Worm (Caenorhabditis elegans): Measurements from ENCODE around the gene selt-1.2.

DNA sequence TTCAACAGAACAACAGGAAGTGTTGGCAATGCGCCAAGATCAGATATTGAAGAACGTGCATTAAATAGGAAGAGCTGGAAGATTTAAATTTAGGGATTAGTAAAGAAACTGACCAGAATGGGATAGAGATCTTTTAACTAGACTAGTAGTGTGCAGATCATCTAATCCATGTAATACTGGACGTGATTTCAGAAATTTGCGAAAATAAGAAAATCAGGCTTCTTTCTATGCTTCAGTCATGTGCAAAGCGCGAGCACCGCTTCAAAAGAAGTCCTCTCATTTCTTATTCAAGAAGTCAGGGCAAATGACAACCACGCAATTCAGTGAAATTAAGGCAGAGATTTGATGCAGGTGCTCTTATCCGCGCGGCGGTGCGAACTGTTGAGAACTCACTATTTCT is 29.1 kb downstream of the selt-1.2 start:
- TF ChIP-seq tra-4 (tag; optimal IDR thresholded peaks at IDR 0.05) (no peak), sea-1 (GFP tag; conservative IDR thresholded peaks at IDR 0.05) (no peak), flt-1 (GFP tag; IDR thresholded peaks at IDR 0.05) (no peak), ama-1 (optimal IDR thresholded peaks at IDR 0.05) (no peak), hmg-4 (GFP tag; optimal IDR thresholded peaks at IDR 0.05) (no peak), tbx-11 (GFP tag; IDR thresholded peaks at IDR 0.05) (no peak), hnd-1 (tag; optimal IDR thresholded peaks at IDR 0.05) (no peak), tbx-37 (GFP tag; conservative IDR thresholded peaks at IDR 0.05) (no peak), ets-7 (tag; optimal IDR thresholded peaks at IDR 0.05) (no peak), aly-1 (tag; optimal IDR thresholded peaks at IDR 0.05) (no peak), ceh-13 (GFP tag; optimal IDR thresholded peaks at IDR 0.05) (no peak), F13C5.2 (tag; optimal IDR thresholded peaks at IDR 0.05) (no peak)
